Fruit fly (Drosophila melanogaster): ENCODE measurements around the gene NELF-B.

Gene NELF-B

dm6 chrX:7691221-7691914, 36.8 kb downstream of the NELF-B start:
- TF ChIP-seq foxo (GFP tag; optimal IDR thresholded peaks at IDR 0.05) (peak in 1 of 2 experiments; percentile 2), usp (GFP tag; optimal IDR thresholded peaks at IDR 0.05) (no peak), HLH106 (tag; optimal IDR thresholded peaks at IDR 0.05) (peak; percentile 52)

- no peak for TF ChIP-seq h (GFP tag; optimal IDR thresholded peaks at IDR 0.05)
- no peak for TF ChIP-seq woc (GFP tag; optimal IDR thresholded peaks at IDR 0.05)
- no peak for TF ChIP-seq HLH106 (tag; optimal IDR thresholded peaks at IDR 0.05)
- peak; percentile 82 for TF ChIP-seq Dif (GFP tag; optimal IDR thresholded peaks at IDR 0.05; ENCODE audit: partially characterized antibody)
- TF ChIP-seq sage (GFP tag; optimal IDR thresholded peaks at IDR 0.05) = no peak
- no peak for TF ChIP-seq dmrt93B (GFP tag; optimal IDR thresholded peaks at IDR 0.05)
- no peak for TF ChIP-seq Hr83 (GFP tag; optimal IDR thresholded peaks at IDR 0.05; ENCODE audit: poor library complexity, severe bottlenecking)
- peak; percentile 34 for TF ChIP-seq OdsH (GFP tag; optimal IDR thresholded peaks at IDR 0.05)
- TF ChIP-seq Dfd (GFP tag; optimal IDR thresholded peaks at IDR 0.05) = no peak
- TF ChIP-seq CG32264 (GFP tag; optimal IDR thresholded peaks at IDR 0.05) = no peak
- no peak for TF ChIP-seq tai (GFP tag; optimal IDR thresholded peaks at IDR 0.05)
- TF ChIP-seq CG9705 (GFP tag; optimal IDR thresholded peaks at IDR 0.05) = no peak
- no peak for TF ChIP-seq Vsx2 (GFP tag; optimal IDR thresholded peaks at IDR 0.05; ENCODE audit: partially characterized antibody)
- TF ChIP-seq psq (GFP tag; optimal IDR thresholded peaks at IDR 0.05) = peak; percentile 3
- no peak for TF ChIP-seq sv (GFP tag; optimal IDR thresholded peaks at IDR 0.05)
- no peak for TF ChIP-seq Rel (GFP tag; optimal IDR thresholded peaks at IDR 0.05)
- TF ChIP-seq Rel (tag; optimal IDR thresholded peaks at IDR 0.05) = no peak
- no peak for TF ChIP-seq Mio (GFP tag; optimal IDR thresholded peaks at IDR 0.05)
- peak in 1 of 2 experiments; percentile 80 for TF ChIP-seq dl (GFP tag; optimal IDR thresholded peaks at IDR 0.05; ENCODE audit: insufficient read depth in 1 of 2, partially characterized antibody in 2 of 2)
- TF ChIP-seq foxo (GFP tag; optimal IDR thresholded peaks at IDR 0.05) = no peak
- peak; percentile 24 for TF ChIP-seq fru (GFP tag; optimal IDR thresholded peaks at IDR 0.05)
- TF ChIP-seq Hnf4 (GFP tag; optimal IDR thresholded peaks at IDR 0.05) = no peak
- no peak for TF ChIP-seq usp (GFP tag; optimal IDR thresholded peaks at IDR 0.05)
- TF ChIP-seq GATAd (GFP tag; optimal IDR thresholded peaks at IDR 0.05) = no peak
- peak; percentile 59 for TF ChIP-seq rgr (GFP tag; optimal IDR thresholded peaks at IDR 0.05)
- TF ChIP-seq jim (GFP tag; optimal IDR thresholded peaks at IDR 0.05) = no peak
- no peak for TF ChIP-seq br (GFP tag; optimal IDR thresholded peaks at IDR 0.05)
- no peak for TF ChIP-seq lola (GFP tag; optimal IDR thresholded peaks at IDR 0.05)
- TF ChIP-seq N (GFP tag; optimal IDR thresholded peaks at IDR 0.05) = no peak
- no peak for TF ChIP-seq Hr78 (GFP tag; optimal IDR thresholded peaks at IDR 0.05)
- TF ChIP-seq ey (GFP tag; optimal IDR thresholded peaks at IDR 0.05) = no peak
- no peak for TF ChIP-seq Jra (GFP tag; optimal IDR thresholded peaks at IDR 0.05)
- TF ChIP-seq Myc (optimal IDR thresholded peaks at IDR 0.05) = no peak
- no peak for TF ChIP-seq CrebA (GFP tag; optimal IDR thresholded peaks at IDR 0.05; ENCODE audit: borderline replicate concordance)
- TF ChIP-seq Abd-B (GFP tag; optimal IDR thresholded peaks at IDR 0.05) = no peak
- no peak for TF ChIP-seq brk (GFP tag; optimal IDR thresholded peaks at IDR 0.05)
- TF ChIP-seq Sp1 (GFP tag; optimal IDR thresholded peaks at IDR 0.05) = no peak
- TF ChIP-seq pan (optimal IDR thresholded peaks at IDR 0.05) = no peak
- TF ChIP-seq dsf (GFP tag; optimal IDR thresholded peaks at IDR 0.05; ENCODE audit: borderline replicate concordance) = no peak
Observed at dm6 chrX:7690683-7691082, 37.5 kb downstream of the NELF-B start.

dm6 chrX:7688871-7689270, 39.3 kb downstream of the NELF-B start:
- TF ChIP-seq CG9705 (GFP tag; optimal IDR thresholded peaks at IDR 0.05) (no peak), Dfd (GFP tag; optimal IDR thresholded peaks at IDR 0.05) (peak; percentile 88)
